Worm (Caenorhabditis elegans) whole organism, midembryonic: Measurements from ENCODE around the gene F49C12.7.

ENCODE experiments used
- cog-1 ChIP-seq: sonication (generic microtip); optimal IDR thresholded peaks from 2 replicates; lab custom pipeline; 2016; ENCODE audit warnings: missing genetic modification characterization, missing compliant biosample characterization
- med-1 ChIP-seq: sonication (generic microtip); optimal IDR thresholded peaks from 2 replicates; lab custom pipeline; 2017; ENCODE audit warnings: missing genetic modification characterization, mild to moderate bottlenecking, missing compliant biosample characterization, antibody characterized with exemption, missing genetic modification reagents; ENCODE audit not compliant: insufficient read depth
- ztf-29 ChIP-seq: fragments of 200-800 bp; sonication (Bioruptor generic); IDR thresholded peaks from 2 replicates; pipeline ENCODE4 v1.3.6; 2022; ENCODE audit warnings: missing genetic modification reagents, missing genetic modification characterization, missing compliant biosample characterization

DNA sequence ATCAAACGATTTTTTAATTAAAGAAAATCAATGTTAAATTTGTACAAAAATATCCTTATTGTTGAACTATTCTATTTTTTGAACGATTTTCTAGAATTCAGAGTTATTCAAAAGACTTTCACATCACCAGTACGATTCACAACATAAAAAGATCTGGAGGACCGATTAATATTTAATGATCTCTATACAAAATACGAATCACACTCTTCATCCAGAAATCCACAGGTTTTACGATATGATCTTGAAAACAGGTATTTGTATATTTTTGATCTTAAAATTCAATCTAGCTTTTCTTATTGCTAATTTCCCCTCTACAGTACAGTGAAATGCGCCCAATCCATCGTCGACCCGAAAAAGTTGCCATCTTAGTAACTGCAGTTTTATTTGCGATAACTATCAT, 8.1 kb downstream of the F49C12.7 start, which contains the start of gene F49C12.5:
- TF ChIP-seq med-1 (GFP tag; lab: Kevin White, UChicago) (no peak), cog-1 (no peak), ztf-29 (GFP tag; lab: Robert Waterston, UW) (no peak)
